Fruit fly (Drosophila melanogaster) whole organism, embryonic: ENCODE results near the gene CG15528.

Experiments used
- Atf3 ChIP-seq: fragments of 200-800 bp; sonication (Bioruptor generic); optimal IDR thresholded peaks from 3 replicates; lab custom pipeline; 2016; ENCODE audit warnings: missing biosample characterization, missing genetic modification characterization
- B-H2 ChIP-seq: fragments of 200-800 bp; sonication (Bioruptor generic); optimal IDR thresholded peaks from 2 replicates; lab custom pipeline; 2018; ENCODE audit warnings: missing biosample characterization, mild to moderate bottlenecking, missing genetic modification characterization
- BEAF-32 ChIP-seq: fragments of 200-800 bp; sonication (Bioruptor generic); optimal IDR thresholded peaks from 3 replicates; lab custom pipeline; 2017; ENCODE audit warnings: missing biosample characterization, missing genetic modification characterization, mild to moderate bottlenecking, moderate library complexity, missing genetic modification reagents
- CG10462 ChIP-seq: fragments of 200-800 bp; sonication (Bioruptor generic); optimal IDR thresholded peaks from 2 replicates; lab custom pipeline; 2016; ENCODE audit warnings: missing biosample characterization, missing genetic modification characterization
- CG10959 ChIP-seq: fragments of 200-800 bp; sonication (Bioruptor generic); IDR thresholded peaks from 2 replicates; pipeline ENCODE4 v1.3.6; 2022; ENCODE audit warnings: missing biosample characterization, missing genetic modification characterization
- CG12391 ChIP-seq: fragments of 200-800 bp; sonication (Bioruptor generic); optimal IDR thresholded peaks from 3 replicates; lab custom pipeline; 2018; ENCODE audit warnings: missing biosample characterization, mild to moderate bottlenecking, missing genetic modification characterization, moderate library complexity
- CG12659 ChIP-seq: fragments of 200-800 bp; sonication (Bioruptor generic); optimal IDR thresholded peaks from 3 replicates; lab custom pipeline; 2017; ENCODE audit warnings: mild to moderate bottlenecking, missing biosample characterization, missing genetic modification reagents, missing genetic modification characterization
- CG13287 ChIP-seq: fragments of 200-800 bp; sonication (Bioruptor generic); IDR thresholded peaks from 2 replicates; pipeline ENCODE4 v1.3.6; 2022; ENCODE audit warnings: missing biosample characterization, missing genetic modification characterization; ENCODE audit not compliant: partially characterized antibody
- CG14710 ChIP-seq: fragments of 200-800 bp; sonication (Bioruptor generic); optimal IDR thresholded peaks from 3 replicates; lab custom pipeline; 2019; ENCODE audit warnings: missing biosample characterization, mild to moderate bottlenecking, missing genetic modification characterization, moderate library complexity
- CG17186 ChIP-seq: fragments of 200-800 bp; sonication (Bioruptor generic); optimal IDR thresholded peaks from 3 replicates; lab custom pipeline; 2017; ENCODE audit warnings: missing biosample characterization, missing genetic modification reagents, missing genetic modification characterization
- CG18262 ChIP-seq: fragments of 200-800 bp; optimal IDR thresholded peaks from 3 replicates; lab custom pipeline; 2019; ENCODE audit warnings: missing biosample characterization, mild to moderate bottlenecking, missing genetic modification characterization, moderate library complexity
- CG18599 ChIP-seq: fragments of 200-800 bp; sonication (Bioruptor generic); optimal IDR thresholded peaks from 3 replicates; lab custom pipeline; 2017; ENCODE audit warnings: missing biosample characterization, missing genetic modification characterization, mild to moderate bottlenecking, moderate library complexity, missing genetic modification reagents
- CG2116 ChIP-seq: fragments of 200-800 bp; sonication (Bioruptor generic); optimal IDR thresholded peaks from 3 replicates; lab custom pipeline; 2018; ENCODE audit warnings: missing biosample characterization, mild to moderate bottlenecking, missing genetic modification characterization
- CG2120 ChIP-seq: fragments of 200-800 bp; sonication (Bioruptor generic); optimal IDR thresholded peaks from 3 replicates; lab custom pipeline; 2016; ENCODE audit warnings: missing biosample characterization, missing genetic modification characterization
- CG2129 ChIP-seq: fragments of 200-800 bp; sonication (Bioruptor generic); IDR thresholded peaks from 2 replicates; pipeline ENCODE4 v1.3.6; 2022; ENCODE audit warnings: missing biosample characterization, missing genetic modification characterization; ENCODE audit not compliant: partially characterized antibody
- CG2712 ChIP-seq: fragments of 200-800 bp; optimal IDR thresholded peaks from 3 replicates; lab custom pipeline; 2019; ENCODE audit warnings: missing biosample characterization, mild to moderate bottlenecking, missing genetic modification characterization, moderate library complexity
- CG2889 ChIP-seq: fragments of 200-800 bp; sonication (Bioruptor generic); IDR thresholded peaks from 3 replicates; pipeline ENCODE4 v1.3.6; 2022; ENCODE audit warnings: missing biosample characterization, missing genetic modification characterization
- CG3065 ChIP-seq: fragments of 200-800 bp; sonication (Bioruptor generic); optimal IDR thresholded peaks from 2 replicates; lab custom pipeline; 2016; ENCODE audit warnings: missing biosample characterization, missing genetic modification characterization
- CG3163 ChIP-seq: fragments of 200-800 bp; sonication (Bioruptor generic); optimal IDR thresholded peaks from 3 replicates; lab custom pipeline; 2016; ENCODE audit warnings: missing biosample characterization, missing genetic modification characterization
- CG34422 ChIP-seq: fragments of 200-800 bp; sonication (Bioruptor generic); IDR thresholded peaks from 3 replicates; pipeline ENCODE4 v1.3.6; 2022; ENCODE audit warnings: missing biosample characterization, missing genetic modification characterization
- CG6272 ChIP-seq: fragments of 200-800 bp; sonication (Bioruptor generic); IDR thresholded peaks from 2 replicates; pipeline ENCODE4 v1.3.6; 2022; ENCODE audit warnings: missing biosample characterization, missing genetic modification characterization
- CG6689 ChIP-seq: fragments of 200-800 bp; sonication (Bioruptor generic); IDR thresholded peaks from 2 replicates; pipeline ENCODE4 v1.3.6; 2022; ENCODE audit warnings: missing biosample characterization, missing genetic modification characterization
- CG7745 ChIP-seq: fragments of 200-800 bp; sonication (Bioruptor generic); optimal IDR thresholded peaks from 2 replicates; lab custom pipeline; 2018; ENCODE audit warnings: missing biosample characterization, mild to moderate bottlenecking, missing genetic modification characterization, moderate library complexity
- CHES-1-like ChIP-seq: fragments of 200-800 bp; sonication (Bioruptor generic); optimal IDR thresholded peaks from 2 replicates; lab custom pipeline; 2016; ENCODE audit warnings: missing biosample characterization, missing genetic modification characterization
- Dll ChIP-seq: fragments of 200-800 bp; sonication (Bioruptor generic); IDR thresholded peaks from 4 replicates; pipeline ENCODE4 v1.3.6; 2022; ENCODE audit warnings: missing biosample characterization, missing genetic modification characterization; ENCODE audit not compliant: partially characterized antibody
- Dref ChIP-seq: fragments of 200-800 bp; sonication (Bioruptor generic); IDR thresholded peaks from 2 replicates; pipeline ENCODE4 v1.3.6; 2022; ENCODE audit warnings: missing biosample characterization, missing genetic modification characterization
- HmgZ ChIP-seq: fragments of 200-800 bp; sonication (Bioruptor generic); optimal IDR thresholded peaks from 2 replicates; lab custom pipeline; 2018; ENCODE audit warnings: missing biosample characterization, mild to moderate bottlenecking, missing genetic modification characterization
- Hr51 ChIP-seq, 2 experiments: fragments of 200-800 bp; sonication (Bioruptor generic); optimal IDR thresholded peaks; 2 replicates in 1 of 2; 3 replicates in 1 of 2; lab custom pipeline; 2016 to 2018; ENCODE audit warnings: missing biosample characterization in 2 of 2, missing genetic modification characterization in 2 of 2, mild to moderate bottlenecking in 1 of 2, moderate library complexity in 1 of 2
- Kr ChIP-seq: fragments of 200-800 bp; sonication (Bioruptor generic); optimal IDR thresholded peaks from 2 replicates; lab custom pipeline; 2017; ENCODE audit warnings: missing biosample characterization, mild to moderate bottlenecking, missing genetic modification characterization
- Med ChIP-seq: fragments of 200-800 bp; sonication (Bioruptor generic); peaks from one replicate; lab custom pipeline; 2016; ENCODE audit warnings: missing biosample characterization, missing genetic modification characterization, mild to moderate bottlenecking, inconsistent platforms, moderate library complexity
- Mes4 ChIP-seq: fragments of 200-800 bp; sonication (Bioruptor generic); optimal IDR thresholded peaks from 2 replicates; lab custom pipeline; 2016; ENCODE audit warnings: missing biosample characterization, missing genetic modification characterization
- NK7.1 ChIP-seq: fragments of 200-800 bp; sonication (Bioruptor generic); optimal IDR thresholded peaks from 3 replicates; lab custom pipeline; 2016; ENCODE audit warnings: missing biosample characterization, missing genetic modification characterization
- Scr ChIP-seq: fragments of 200-800 bp; sonication (Bioruptor generic); IDR thresholded peaks from 2 replicates; pipeline ENCODE4 v1.3.6; 2022; ENCODE audit warnings: missing biosample characterization, missing genetic modification characterization; ENCODE audit not compliant: partially characterized antibody
- Sin3A ChIP-seq: fragments of >200 bp; optimal IDR thresholded peaks from 2 replicates; lab custom pipeline; 2018
- Sry-β ChIP-seq: fragments of 200-800 bp; sonication (Bioruptor generic); optimal IDR thresholded peaks from 2 replicates; lab custom pipeline; 2018; ENCODE audit warnings: missing biosample characterization, mild to moderate bottlenecking, missing genetic modification characterization, moderate library complexity
- Sry-δ ChIP-seq: fragments of 200-800 bp; sonication (Bioruptor generic); optimal IDR thresholded peaks from 2 replicates; lab custom pipeline; 2016; ENCODE audit warnings: missing biosample characterization, missing genetic modification characterization
- YL-1 ChIP-seq: fragments of 200-800 bp; sonication (Bioruptor generic); optimal IDR thresholded peaks from 3 replicates; lab custom pipeline; 2017; ENCODE audit warnings: missing biosample characterization, mild to moderate bottlenecking, missing genetic modification characterization
- abd-A ChIP-seq: fragments of 200-800 bp; sonication (Bioruptor generic); optimal IDR thresholded peaks from 3 replicates; lab custom pipeline; 2019; ENCODE audit warnings: missing biosample characterization, mild to moderate bottlenecking, missing genetic modification characterization, moderate library complexity
- bbx ChIP-seq: fragments of 200-800 bp; sonication (Bioruptor generic); IDR thresholded peaks from 2 replicates; pipeline ENCODE4 v1.3.6; 2022; ENCODE audit warnings: missing biosample characterization, missing genetic modification characterization; ENCODE audit not compliant: partially characterized antibody
- cato ChIP-seq: fragments of 200-800 bp; sonication (Bioruptor generic); optimal IDR thresholded peaks from 2 replicates; lab custom pipeline; 2016; ENCODE audit warnings: missing biosample characterization, missing genetic modification characterization, borderline replicate concordance
- ci ChIP-seq: fragments of 200-800 bp; sonication (Bioruptor generic); IDR thresholded peaks from 3 replicates; pipeline ENCODE4 v1.3.6; 2022; ENCODE audit warnings: missing biosample characterization, missing genetic modification characterization
- en ChIP-seq: fragments of 200-800 bp; sonication (Bioruptor generic); optimal IDR thresholded peaks from 2 replicates; lab custom pipeline; 2016; ENCODE audit warnings: missing biosample characterization, missing genetic modification characterization
- eyg ChIP-seq: fragments of 200-800 bp; sonication (Bioruptor generic); optimal IDR thresholded peaks from 3 replicates; lab custom pipeline; 2016; ENCODE audit warnings: missing biosample characterization, missing genetic modification characterization
- fd102C ChIP-seq: fragments of 200-800 bp; sonication (Bioruptor generic); optimal IDR thresholded peaks from 2 replicates; lab custom pipeline; 2018; ENCODE audit warnings: missing biosample characterization, mild to moderate bottlenecking, missing genetic modification characterization, moderate library complexity
- ftz-f1 ChIP-seq: fragments of 200-800 bp; sonication (Bioruptor generic); optimal IDR thresholded peaks from 2 replicates; lab custom pipeline; 2016; ENCODE audit warnings: missing biosample characterization, missing genetic modification characterization
- pho ChIP-seq: fragments of 200-800 bp; sonication (Bioruptor generic); optimal IDR thresholded peaks from 2 replicates; lab custom pipeline; 2016; ENCODE audit warnings: missing biosample characterization, missing genetic modification characterization
- phol ChIP-seq: fragments of 200-800 bp; sonication (Bioruptor generic); optimal IDR thresholded peaks from 3 replicates; lab custom pipeline; 2018; ENCODE audit warnings: missing biosample characterization, mild to moderate bottlenecking, missing genetic modification characterization, moderate library complexity
- run ChIP-seq: fragments of 200-800 bp; sonication (Bioruptor generic); optimal IDR thresholded peaks from 3 replicates; lab custom pipeline; 2018; ENCODE audit warnings: missing biosample characterization, mild to moderate bottlenecking, missing genetic modification characterization
- stwl ChIP-seq: fragments of 200-800 bp; sonication (Bioruptor generic); optimal IDR thresholded peaks from 3 replicates; lab custom pipeline; 2018; ENCODE audit warnings: missing biosample characterization, mild to moderate bottlenecking, missing genetic modification characterization, moderate library complexity

CG15528 gene

dm6 chr3R:30052455-30053046 is 639 bp upstream of the CG15528 start, which contains the start of gene Jasper (continued):
- TF ChIP-seq CG34422 (peak; percentile 67; the same call in 1 of the 3 replicates), CHES-1-like (GFP tag; lab: Kevin White, UChicago) (peak; percentile 79), BEAF-32 (GFP tag; lab: Kevin White, UChicago) (peak; percentile 62), B-H2 (GFP tag; lab: Kevin White, UChicago) (peak; percentile 23), CG17186 (peak; percentile 94), CG2889 (GFP tag; lab: Robert Waterston, UW) (no peak), Dref (GFP tag; lab: Robert Waterston, UW) (peak; percentile 95), eyg (GFP tag; lab: Kevin White, UChicago) (no peak), CG2120 (GFP tag; lab: Kevin White, UChicago) (peak; percentile 46), stwl (tag; lab: Kevin White, UChicago) (peak; percentile 61), phol (tag; lab: Kevin White, UChicago) (peak; percentile 67), bbx (GFP tag; lab: Robert Waterston, UW) (peak; percentile 52; the same call in 1 of the 2 replicates), ftz-f1 (GFP tag; lab: Kevin White, UChicago) (peak; percentile 16), CG18262 (tag; lab: Kevin White, UChicago) (peak; percentile 9), CG14710 (tag; lab: Kevin White, UChicago) (peak; percentile 68), en (no peak), CG2712 (tag; lab: Kevin White, UChicago) (peak; percentile 63), Atf3 (GFP tag; lab: Kevin White, UChicago) (no peak), CG3065 (no peak), CG13287 (GFP tag; lab: Robert Waterston, UW) (peak; percentile 50; the same call in 1 of the 2 replicates), Kr (GFP tag; lab: Kevin White, UChicago) (no peak), CG2129 (no peak), CG12391 (peak; percentile 7), Scr (GFP tag; lab: Robert Waterston, UW) (peak; percentile 9; the same call in 1 of the 2 replicates), run (tag; lab: Kevin White, UChicago) (peak; percentile 54), Med (GFP tag; lab: Kevin White, UChicago) (peak; percentile 95), CG10462 (no peak), pho (GFP tag; lab: Kevin White, UChicago) (no peak), fd102C (GFP tag; lab: Kevin White, UChicago) (no peak), CG7745 (no peak), Sry-δ (peak; percentile 100), Mes4 (GFP tag; lab: Kevin White, UChicago) (no peak), CG6689 (no peak), CG10959 (no peak), YL-1 (GFP tag; lab: Kevin White, UChicago) (peak; percentile 71), Dll (GFP tag; lab: Robert Waterston, UW) (peak; percentile 58), CG18599 (peak; percentile 12), CG3163 (GFP tag; lab: Kevin White, UChicago) (peak; percentile 13), NK7.1 (GFP tag; lab: Kevin White, UChicago) (peak; percentile 24), HmgZ (tag; lab: Kevin White, UChicago) (peak; percentile 90), Sry-β (peak; percentile 62), CG6272 (GFP tag; lab: Robert Waterston, UW) (0 out of 2 replicates have a peak, but pooled peaks have one; percentile 18), Hr51 (GFP tag; optimal IDR thresholded peaks at IDR 0.05; lab: Kevin White, UChicago) (peak in 1 of 2 experiments; percentile 23), cato (no peak), CG2116 (GFP tag; lab: Kevin White, UChicago) (peak; percentile 82), abd-A (tag; lab: Kevin White, UChicago) (peak; percentile 60), CG12659 (GFP tag; lab: Kevin White, UChicago) (peak; percentile 74), ci (0 out of 3 replicates have a peak, but pooled peaks have one; percentile 13), Sin3A (lab: Kevin White, UChicago) (peak; percentile 73)
